Worm (Caenorhabditis elegans): Measurements from ENCODE around the gene T08A11.1.

DNA sequence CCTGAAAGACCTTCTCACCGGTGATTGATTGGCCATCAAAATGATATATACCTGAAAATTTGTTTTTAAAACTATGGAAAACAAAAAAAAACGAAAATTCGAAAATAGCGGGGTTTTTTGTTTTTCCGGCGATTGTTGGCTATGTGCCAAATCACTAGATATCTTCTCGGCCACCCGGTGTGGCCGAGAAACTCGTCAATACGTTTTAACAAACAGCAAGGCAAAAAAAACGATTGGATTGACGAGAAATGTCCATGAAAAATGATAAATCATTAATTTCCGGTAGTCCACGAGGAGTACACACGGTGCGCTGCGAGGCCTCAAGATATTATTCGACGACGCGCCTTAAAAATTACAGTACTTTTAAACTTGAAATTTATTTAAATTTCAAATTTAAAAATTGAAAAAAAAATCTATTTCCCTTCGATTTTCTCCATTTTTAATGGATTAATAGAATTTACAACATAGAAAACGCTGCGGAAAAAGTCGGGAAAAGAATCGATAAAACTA is 38.1 kb upstream of the T08A11.1 start, which contains the start of gene R10E4.11:
- TF ChIP-seq ama-1 (optimal IDR thresholded peaks at IDR 0.05), result no peak
- no peak for TF ChIP-seq ztf-4 (tag; optimal IDR thresholded peaks at IDR 0.05)
- TF ChIP-seq skn-1 (tag; optimal IDR thresholded peaks at IDR 0.05), result no peak
- TF ChIP-seq unc-39 (tag; optimal IDR thresholded peaks at IDR 0.05), result no peak
- TF ChIP-seq ztf-11 (tag; optimal IDR thresholded peaks at IDR 0.05), result no peak
- TF ChIP-seq unc-62 (GFP tag; optimal IDR thresholded peaks at IDR 0.05), result no peak
- TF ChIP-seq nhr-77 (tag; optimal IDR thresholded peaks at IDR 0.05), result no peak

Data from whole organism, L3 larva.